Fruit fly (Drosophila melanogaster) whole organism: Measurements from ENCODE around the gene CIAPIN1.

Experiments used
- CG8478 ChIP-seq: fragments of >200 bp; optimal IDR thresholded peaks from 2 replicates; lab custom pipeline; 2018; ENCODE audit warnings: inconsistent platforms
- Dll ChIP-seq: fragments of >200 bp; optimal IDR thresholded peaks from 2 replicates; lab custom pipeline; 2017
- EcR ChIP-seq, 2 experiments: fragments of >200 bp; optimal IDR thresholded peaks; 2 replicates each; lab custom pipeline; 2017; ENCODE audit warnings: missing biosample characterization in 2 of 2, missing genetic modification characterization in 2 of 2, missing genetic modification reagents in 2 of 2
- pan ChIP-seq: fragments of >200 bp; optimal IDR thresholded peaks from 2 replicates; lab custom pipeline; 2017
- psq ChIP-seq: fragments of >200 bp; optimal IDR thresholded peaks from 2 replicates; lab custom pipeline; 2017
- usp ChIP-seq: fragments of >200 bp; optimal IDR thresholded peaks from 2 replicates; lab custom pipeline; 2017; ENCODE audit warnings: missing biosample characterization, missing genetic modification characterization, mixed read lengths

The CIAPIN1 gene

DNA sequence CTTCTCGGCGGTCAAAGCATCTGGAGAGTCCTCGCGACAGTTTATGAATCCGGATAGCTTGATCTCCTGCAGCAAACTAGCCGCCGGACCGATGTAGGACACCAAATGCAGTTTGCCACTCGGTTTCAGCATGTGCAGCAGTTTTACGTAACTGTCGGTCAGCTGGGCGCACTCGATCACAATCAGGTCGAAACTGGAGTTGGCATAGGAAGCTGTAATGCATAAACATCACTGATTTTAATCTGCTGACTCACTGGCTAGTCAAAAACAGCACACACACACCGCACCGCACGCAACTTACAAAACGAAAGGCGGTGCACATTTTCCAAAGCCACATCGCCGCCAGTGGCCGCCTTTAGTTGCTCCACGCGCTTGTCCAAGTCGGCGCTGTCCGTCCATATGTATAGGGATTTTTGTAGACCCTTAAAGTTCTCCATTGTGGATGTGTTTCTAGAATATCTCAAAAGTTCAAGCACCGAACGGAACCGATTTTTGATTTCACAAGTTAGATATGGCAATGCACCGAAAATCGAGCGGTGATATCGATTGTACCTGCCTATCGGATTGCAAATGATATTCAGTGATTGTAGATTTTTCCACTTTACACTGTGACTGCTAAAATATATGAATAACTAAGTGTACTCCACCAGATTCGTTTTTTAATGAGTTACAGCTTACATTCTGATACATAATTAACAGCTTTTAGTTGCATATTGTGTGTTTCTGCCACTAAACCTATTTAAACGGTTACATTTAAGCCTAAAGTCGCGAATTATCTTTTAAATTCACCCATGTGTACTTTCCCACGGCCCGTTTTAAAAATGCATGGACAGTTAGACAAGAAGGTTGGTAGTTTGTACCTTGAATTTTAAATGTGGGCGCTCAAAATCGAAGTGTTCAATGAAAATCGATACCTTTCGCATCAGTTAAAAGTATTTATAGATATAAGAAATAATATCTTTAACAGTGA, at the start of gene CIAPIN1:
TSS of gene CIAPIN1 (minus strand) at position 523 of the 970 bp plus-strand sequence.
- TF ChIP-seq EcR (GFP tag; optimal IDR thresholded peaks at IDR 0.05; lab: Kevin White, UChicago) (no peak), pan (no peak), Dll (lab: Kevin White, UChicago) (no peak), usp (GFP tag; lab: Kevin White, UChicago) (no peak), CG8478 (lab: Kevin White, UChicago) (no peak), psq (lab: Kevin White, UChicago) (no peak)

DNA sequence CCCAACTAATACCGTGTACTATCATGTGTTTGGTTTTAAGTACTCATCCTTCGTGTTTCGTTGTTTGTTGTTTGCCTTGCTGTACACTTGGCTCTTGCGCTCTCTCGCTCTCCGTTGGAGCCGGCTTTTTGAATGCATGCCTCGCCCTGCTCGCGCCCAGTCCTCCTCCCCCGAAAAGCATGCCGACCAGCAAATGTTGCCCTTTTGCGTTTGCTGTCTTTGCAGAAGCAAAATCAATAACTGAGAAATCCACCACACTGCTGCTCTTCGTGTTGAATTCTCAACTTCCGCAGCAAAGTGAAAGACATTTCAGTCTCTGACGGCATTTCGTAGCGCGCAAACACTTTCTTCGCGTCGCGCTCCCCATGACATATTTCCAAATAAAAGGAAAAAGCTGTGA, 35.8 kb upstream of the CIAPIN1 start, which contains the start of gene wwk:
TSS of gene wwk (plus strand) at position 312 of the 400 bp plus-strand sequence.
- no peak for TF ChIP-seq CG8478 (lab: Kevin White, UChicago)
- TF ChIP-seq EcR (GFP tag; optimal IDR thresholded peaks at IDR 0.05; lab: Kevin White, UChicago), result no peak
- no peak for TF ChIP-seq psq (lab: Kevin White, UChicago)
- TF ChIP-seq Dll (lab: Kevin White, UChicago), result no peak
- TF ChIP-seq usp (GFP tag; lab: Kevin White, UChicago), result no peak
- no peak for TF ChIP-seq pan

DNA sequence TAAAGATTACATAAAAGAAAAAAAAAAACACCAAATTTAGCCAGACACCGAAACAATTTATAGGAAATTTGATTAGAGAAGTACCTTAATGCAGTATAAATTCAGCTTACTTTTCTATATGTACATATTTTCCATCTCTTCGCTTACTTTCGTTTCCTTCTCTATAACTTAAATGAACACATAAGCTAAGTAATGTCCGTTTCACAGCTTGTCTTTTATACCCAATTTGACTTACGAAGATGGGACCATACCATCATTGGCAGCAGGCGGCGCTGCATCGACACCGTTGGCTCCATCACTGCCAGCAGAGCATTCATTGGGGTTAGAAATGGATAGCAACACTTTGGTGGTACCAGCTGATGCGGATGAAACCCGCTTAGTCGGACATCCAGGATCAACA, 31.6 kb upstream of the CIAPIN1 start, which contains the start of gene vig:
TSS of gene vig (minus strand) at position 101 of the 400 bp plus-strand sequence.
- TF ChIP-seq usp (GFP tag; lab: Kevin White, UChicago), result no peak
- TF ChIP-seq pan, result no peak
- TF ChIP-seq psq (lab: Kevin White, UChicago), result no peak
- TF ChIP-seq EcR (GFP tag; optimal IDR thresholded peaks at IDR 0.05; lab: Kevin White, UChicago), result no peak
- TF ChIP-seq CG8478 (lab: Kevin White, UChicago), result no peak
- no peak for TF ChIP-seq Dll (lab: Kevin White, UChicago)

DNA sequence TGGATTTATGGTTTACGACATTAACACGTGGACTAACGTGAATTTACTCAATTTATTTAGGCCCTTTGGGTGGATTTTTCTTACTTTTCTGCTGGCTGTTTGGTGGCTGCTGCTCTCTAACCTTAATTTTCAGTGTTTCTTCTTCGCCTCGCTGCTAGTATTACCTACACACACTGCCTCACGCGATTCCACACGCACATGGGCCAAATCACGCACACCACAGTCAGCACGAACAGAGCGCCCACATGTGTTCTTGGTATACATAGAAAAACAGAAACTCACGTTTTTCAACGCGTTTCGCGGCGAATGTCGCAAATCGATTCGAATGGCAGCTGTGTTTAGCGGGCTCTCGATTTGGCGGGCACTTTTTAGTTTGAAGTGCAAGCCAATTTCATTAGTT, 29.2 kb upstream of the CIAPIN1 start:
- TF ChIP-seq CG8478 (lab: Kevin White, UChicago) (no peak), usp (GFP tag; lab: Kevin White, UChicago) (no peak), Dll (lab: Kevin White, UChicago) (no peak), pan (no peak), psq (lab: Kevin White, UChicago) (no peak), EcR (GFP tag; optimal IDR thresholded peaks at IDR 0.05; lab: Kevin White, UChicago) (no peak)

DNA sequence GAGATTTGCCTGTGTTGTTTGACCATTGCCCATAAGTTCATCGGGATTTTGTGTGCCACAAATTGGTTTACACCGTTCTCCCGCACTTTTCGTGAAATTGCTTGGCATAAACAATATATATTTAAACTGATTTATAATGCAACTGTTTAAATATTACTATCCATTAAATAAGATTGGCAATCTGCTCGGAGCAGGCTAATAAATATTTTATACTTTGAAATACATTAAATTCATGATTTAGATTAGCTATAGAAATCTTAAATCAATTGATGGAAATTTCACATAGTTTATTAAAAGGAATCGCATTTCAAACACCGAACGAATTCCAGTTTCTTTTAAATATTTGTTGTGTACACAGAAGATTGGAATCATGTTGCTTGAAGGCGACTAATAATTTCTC, 27.5 kb upstream of the CIAPIN1 start:
- TF ChIP-seq usp (GFP tag; lab: Kevin White, UChicago) (no peak), Dll (lab: Kevin White, UChicago) (no peak), CG8478 (lab: Kevin White, UChicago) (no peak), pan (no peak), EcR (GFP tag; optimal IDR thresholded peaks at IDR 0.05; lab: Kevin White, UChicago) (no peak), psq (lab: Kevin White, UChicago) (no peak)

DNA sequence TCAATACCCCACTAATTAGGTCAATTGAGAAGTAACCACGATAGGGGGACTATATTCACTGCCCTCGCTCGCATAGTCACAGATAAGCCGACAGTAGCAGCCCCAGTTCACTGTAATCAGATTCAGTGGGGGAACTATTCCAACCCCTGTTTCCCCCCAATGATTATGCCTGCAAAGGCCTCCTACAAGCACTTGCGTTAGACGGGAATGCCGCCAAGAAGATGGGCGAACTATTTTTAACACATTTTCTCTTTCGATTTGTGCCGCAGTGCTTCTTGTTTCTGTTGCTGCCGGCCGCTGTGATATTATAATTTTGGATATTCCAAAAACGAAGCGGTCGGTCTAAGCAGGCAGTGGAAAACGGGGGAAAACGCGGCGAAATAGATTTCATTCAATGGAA, 27.0 kb upstream of the CIAPIN1 start:
- TF ChIP-seq usp (GFP tag; lab: Kevin White, UChicago) (no peak), pan (no peak), CG8478 (lab: Kevin White, UChicago) (no peak), Dll (lab: Kevin White, UChicago) (no peak), EcR (GFP tag; optimal IDR thresholded peaks at IDR 0.05; lab: Kevin White, UChicago) (no peak), psq (lab: Kevin White, UChicago) (no peak)

DNA sequence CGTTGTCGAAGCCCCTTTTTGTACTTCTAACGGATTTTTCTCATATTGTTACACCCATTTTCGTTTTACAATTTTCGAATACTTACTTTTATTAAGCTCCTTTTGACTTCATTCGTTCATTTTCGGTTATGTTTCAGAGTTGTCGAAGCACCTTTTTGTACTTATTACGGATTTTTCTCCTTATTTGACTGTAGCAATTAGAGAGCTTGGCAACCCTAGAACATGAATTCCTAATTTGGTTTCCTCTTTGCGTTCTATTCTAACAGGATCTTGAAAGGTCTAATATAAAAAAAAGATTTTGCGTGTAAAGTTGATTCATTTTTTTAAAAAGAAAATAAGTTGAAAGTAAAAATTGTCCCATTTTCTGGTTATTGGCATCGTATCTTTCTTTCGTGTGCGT, 23.4 kb upstream of the CIAPIN1 start:
- TF ChIP-seq pan (no peak), usp (GFP tag; lab: Kevin White, UChicago) (no peak), EcR (GFP tag; optimal IDR thresholded peaks at IDR 0.05; lab: Kevin White, UChicago) (no peak), Dll (lab: Kevin White, UChicago) (no peak), CG8478 (lab: Kevin White, UChicago) (no peak), psq (lab: Kevin White, UChicago) (no peak)

DNA sequence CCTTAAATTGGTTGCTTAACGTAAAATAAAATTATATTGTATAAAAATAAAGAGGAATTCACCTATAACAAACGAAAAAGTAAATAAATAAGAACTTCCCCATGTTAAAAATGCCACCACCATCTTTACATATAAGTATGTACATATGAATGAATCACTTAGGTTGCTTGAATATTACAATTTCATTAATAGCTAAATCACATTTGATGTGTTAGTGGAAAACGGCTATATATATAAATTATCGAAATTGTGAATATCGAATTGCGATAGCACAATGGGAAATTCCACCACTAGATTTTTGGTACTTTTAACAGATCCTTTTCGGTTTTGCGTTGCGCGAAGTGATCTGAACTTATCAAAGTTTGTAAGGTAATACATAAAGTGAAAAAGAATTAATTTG, 22.7 kb upstream of the CIAPIN1 start, which contains the start of the genes solo and vas:
TSS of gene solo (plus strand) at position 289 of the 400 bp plus-strand sequence.
TSS of gene vas (plus strand) at position 289 of the 400 bp plus-strand sequence.
- no peak for TF ChIP-seq Dll (lab: Kevin White, UChicago)
- no peak for TF ChIP-seq CG8478 (lab: Kevin White, UChicago)
- TF ChIP-seq pan, result no peak
- no peak for TF ChIP-seq usp (GFP tag; lab: Kevin White, UChicago)
- no peak for TF ChIP-seq EcR (GFP tag; optimal IDR thresholded peaks at IDR 0.05; lab: Kevin White, UChicago)
- no peak for TF ChIP-seq psq (lab: Kevin White, UChicago)

DNA sequence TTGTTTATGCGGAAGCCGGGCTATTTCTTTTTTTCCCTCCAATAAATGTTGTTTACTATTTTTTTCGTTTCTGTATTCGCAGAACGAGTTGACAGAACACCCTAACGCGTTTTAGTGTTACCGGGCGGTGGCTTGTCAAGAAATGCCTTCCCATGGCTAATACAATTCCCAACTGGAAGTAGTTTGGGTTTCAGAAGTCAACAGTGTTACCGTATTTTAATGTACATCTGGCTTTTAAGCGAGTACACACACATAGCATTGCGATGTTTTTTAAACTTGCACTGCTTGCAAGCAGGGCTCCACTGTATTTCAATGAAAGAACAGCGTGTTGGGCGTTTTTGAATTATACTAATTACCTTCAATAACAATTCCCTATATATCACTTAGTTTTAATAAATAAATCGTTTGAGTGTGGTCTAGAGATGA, 21.9 kb upstream of the CIAPIN1 start, which contains the start of gene TfIIS:
TSS of gene TfIIS (minus strand) at position 178 of the 426 bp plus-strand sequence.
- TF ChIP-seq CG8478 (lab: Kevin White, UChicago), result no peak
- no peak for TF ChIP-seq usp (GFP tag; lab: Kevin White, UChicago)
- no peak for TF ChIP-seq pan
- no peak for TF ChIP-seq Dll (lab: Kevin White, UChicago)
- TF ChIP-seq EcR (GFP tag; optimal IDR thresholded peaks at IDR 0.05; lab: Kevin White, UChicago), result no peak
- TF ChIP-seq psq (lab: Kevin White, UChicago), result no peak

DNA sequence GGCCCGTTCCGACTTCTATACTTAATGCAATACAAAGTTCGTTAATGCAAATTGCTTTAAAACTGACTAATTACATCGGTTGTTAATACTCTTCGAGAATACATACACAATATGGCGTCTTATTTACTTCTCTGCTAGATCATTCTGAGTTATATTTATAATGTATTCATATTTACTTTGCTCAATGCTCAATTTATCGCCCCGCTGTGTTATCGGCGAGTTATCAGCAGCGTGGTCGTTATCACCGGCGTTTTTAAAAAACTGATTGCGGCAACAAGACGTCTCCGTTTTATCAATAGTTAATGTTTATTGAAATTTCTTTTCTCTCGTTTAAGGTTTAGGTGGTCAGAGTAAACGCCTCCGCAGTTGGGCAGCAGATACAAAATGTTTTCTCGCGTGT, 20.3 kb upstream of the CIAPIN1 start:
- no peak for TF ChIP-seq pan
- TF ChIP-seq psq (lab: Kevin White, UChicago), result no peak
- TF ChIP-seq CG8478 (lab: Kevin White, UChicago), result no peak
- no peak for TF ChIP-seq Dll (lab: Kevin White, UChicago)
- no peak for TF ChIP-seq EcR (GFP tag; optimal IDR thresholded peaks at IDR 0.05; lab: Kevin White, UChicago)
- TF ChIP-seq usp (GFP tag; lab: Kevin White, UChicago), result no peak

DNA sequence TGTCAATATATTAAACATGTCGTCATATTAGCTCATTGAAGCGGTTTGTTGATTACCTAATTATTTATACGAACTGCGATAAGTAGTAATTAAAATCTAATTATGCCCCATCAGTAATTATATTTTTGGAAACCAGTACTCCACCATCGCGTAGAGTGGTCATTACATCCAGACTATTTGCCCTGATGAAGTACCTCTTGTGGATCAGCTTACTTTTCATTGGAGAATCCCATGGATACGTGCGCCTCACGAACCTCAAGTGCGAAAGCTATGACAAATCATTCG, 19.4 kb upstream of the CIAPIN1 start, which contains the start of gene CG33679:
TSS of gene CG33679 (plus strand) at position 186 of the 285 bp plus-strand sequence.
- no peak for TF ChIP-seq Dll (lab: Kevin White, UChicago)
- no peak for TF ChIP-seq CG8478 (lab: Kevin White, UChicago)
- no peak for TF ChIP-seq psq (lab: Kevin White, UChicago)
- no peak for TF ChIP-seq EcR (GFP tag; optimal IDR thresholded peaks at IDR 0.05; lab: Kevin White, UChicago)
- TF ChIP-seq pan, result no peak
- TF ChIP-seq usp (GFP tag; lab: Kevin White, UChicago), result no peak
